Worm (Caenorhabditis elegans) whole organism, L2 larva: Measurements from ENCODE around the gene ugt-13.

ENCODE experiments used
- F13H6.1 ChIP-seq: sonication (generic microtip); optimal IDR thresholded peaks from 2 replicates; lab custom pipeline; 2016; ENCODE audit warnings: missing genetic modification characterization, missing compliant biosample characterization
- R02D3.7 ChIP-seq: fragments of 150-350 bp; optimal IDR thresholded peaks from 2 replicates; lab custom pipeline; 2014; ENCODE audit warnings: missing biosample characterization, missing genetic modification characterization
- Y55F3AM.14 ChIP-seq: fragments of 200-800 bp; sonication (Bioruptor generic); optimal IDR thresholded peaks from 2 replicates; lab custom pipeline; 2018; ENCODE audit warnings: mild to moderate bottlenecking, missing genetic modification characterization, missing compliant biosample characterization
- ZK546.5 ChIP-seq: sonication (generic microtip); optimal IDR thresholded peaks from 2 replicates; lab custom pipeline; 2017; ENCODE audit warnings: missing biosample characterization, missing genetic modification characterization
- alr-1 ChIP-seq: fragments of 150-350 bp; optimal IDR thresholded peaks from 2 replicates; lab custom pipeline; 2014; ENCODE audit warnings: missing biosample characterization, missing genetic modification characterization
- aly-2 ChIP-seq: fragments of 150-350 bp; optimal IDR thresholded peaks from 2 replicates; lab custom pipeline; 2014; ENCODE audit warnings: missing biosample characterization, missing genetic modification characterization
- ama-1 ChIP-seq: fragments of 150-350 bp; optimal IDR thresholded peaks from 2 replicates; lab custom pipeline; 2018; ENCODE audit warnings: inconsistent platforms
- blmp-1 ChIP-seq: sonication (generic microtip); optimal IDR thresholded peaks from 2 replicates; lab custom pipeline; 2017; ENCODE audit warnings: missing genetic modification characterization, mild to moderate bottlenecking, missing compliant biosample characterization, antibody characterized with exemption, moderate library complexity; ENCODE audit not compliant: insufficient read depth
- ceh-16 ChIP-seq: fragments of 150-350 bp; optimal IDR thresholded peaks from 2 replicates; lab custom pipeline; 2014; ENCODE audit warnings: missing biosample characterization, missing genetic modification characterization
- ceh-82 ChIP-seq: fragments of 150-350 bp; optimal IDR thresholded peaks from 2 replicates; lab custom pipeline; 2014; ENCODE audit warnings: missing biosample characterization, missing genetic modification characterization
- crh-2 ChIP-seq: sonication (generic microtip); optimal IDR thresholded peaks from 2 replicates; lab custom pipeline; 2017; ENCODE audit warnings: missing biosample characterization, missing genetic modification characterization
- egl-27 ChIP-seq: sonication (generic microtip); optimal IDR thresholded peaks from 3 replicates; lab custom pipeline; 2017; ENCODE audit warnings: missing biosample characterization, missing genetic modification reagents, missing genetic modification characterization
- elt-1 ChIP-seq: fragments of 150-350 bp; optimal IDR thresholded peaks from 2 replicates; lab custom pipeline; 2014; ENCODE audit warnings: missing biosample characterization, missing genetic modification characterization
- fos-1 ChIP-seq: fragments of 150-350 bp; optimal IDR thresholded peaks from 2 replicates; lab custom pipeline; 2014; ENCODE audit warnings: missing biosample characterization, missing genetic modification characterization
- gmeb-1 ChIP-seq: fragments of 150-350 bp; optimal IDR thresholded peaks from 2 replicates; lab custom pipeline; 2014; ENCODE audit warnings: missing biosample characterization, missing genetic modification characterization
- lin-11 ChIP-seq: fragments of 150-350 bp; sonication (generic microtip); optimal IDR thresholded peaks from 2 replicates; lab custom pipeline; 2014; ENCODE audit warnings: missing biosample characterization, missing genetic modification characterization, inconsistent platforms, mixed read lengths
- lin-13 ChIP-seq: fragments of 150-350 bp; optimal IDR thresholded peaks from 2 replicates; lab custom pipeline; 2014; ENCODE audit warnings: missing biosample characterization, missing genetic modification reagents, missing genetic modification characterization
- lsy-2 ChIP-seq, 2 experiments: fragments of 150-350 bp in 1 of 2; sonication (generic microtip) in 1 of 2; optimal IDR thresholded peaks; 2 replicates each; lab custom pipeline; 2014 to 2017; ENCODE audit warnings: missing biosample characterization in 2 of 2, missing genetic modification characterization in 2 of 2
- mab-5 ChIP-seq: fragments of 150-350 bp; optimal IDR thresholded peaks from 2 replicates; lab custom pipeline; 2014; ENCODE audit warnings: missing biosample characterization, missing genetic modification characterization
- mbf-1 ChIP-seq: sonication (generic microtip); optimal IDR thresholded peaks from 2 replicates; lab custom pipeline; 2017; ENCODE audit warnings: missing biosample characterization, missing genetic modification characterization
- mdl-1 ChIP-seq, 2 experiments: fragments of 150-350 bp in 1 of 2; sonication (generic microtip) in 1 of 2; optimal IDR thresholded peaks; 2 replicates each; lab custom pipeline; 2017; ENCODE audit warnings: missing biosample characterization in 2 of 2, missing genetic modification characterization in 2 of 2
- nhr-11 ChIP-seq: fragments of 150-350 bp; optimal IDR thresholded peaks from 2 replicates; lab custom pipeline; 2014; ENCODE audit warnings: missing biosample characterization, missing genetic modification characterization
- nhr-12 ChIP-seq: fragments of 150-350 bp; optimal IDR thresholded peaks from 2 replicates; lab custom pipeline; 2014; ENCODE audit warnings: missing biosample characterization, missing genetic modification characterization
- nhr-129 ChIP-seq: fragments of 150-350 bp; optimal IDR thresholded peaks from 2 replicates; lab custom pipeline; 2014; ENCODE audit warnings: missing biosample characterization, missing genetic modification characterization
- nhr-21 ChIP-seq: fragments of 150-350 bp; optimal IDR thresholded peaks from 2 replicates; lab custom pipeline; 2014; ENCODE audit warnings: missing biosample characterization, missing genetic modification characterization
- nhr-23 ChIP-seq: fragments of 150-350 bp; optimal IDR thresholded peaks from 2 replicates; lab custom pipeline; 2014; ENCODE audit warnings: missing biosample characterization, missing genetic modification reagents, missing genetic modification characterization
- nhr-237 ChIP-seq: fragments of 150-350 bp; optimal IDR thresholded peaks from 2 replicates; lab custom pipeline; 2014; ENCODE audit warnings: missing biosample characterization, missing genetic modification characterization
- nhr-25 ChIP-seq: fragments of 150-350 bp; sonication (generic microtip); optimal IDR thresholded peaks from 3 replicates; lab custom pipeline; 2014; ENCODE audit warnings: missing biosample characterization, missing genetic modification characterization
- nhr-6 ChIP-seq: fragments of 150-350 bp; optimal IDR thresholded peaks from 2 replicates; lab custom pipeline; 2014; ENCODE audit warnings: missing biosample characterization, missing genetic modification characterization
- nhr-77 ChIP-seq: fragments of 150-350 bp; optimal IDR thresholded peaks from 2 replicates; lab custom pipeline; 2014; ENCODE audit warnings: missing biosample characterization, missing genetic modification characterization
- peb-1 ChIP-seq: fragments of 150-350 bp; optimal IDR thresholded peaks from 2 replicates; lab custom pipeline; 2014; ENCODE audit warnings: missing biosample characterization, missing genetic modification characterization
- sma-3 ChIP-seq: sonication (generic microtip); optimal IDR thresholded peaks from 2 replicates; lab custom pipeline; 2016; ENCODE audit warnings: missing genetic modification reagents, missing genetic modification characterization, missing compliant biosample characterization
- sma-9 ChIP-seq, 2 experiments: fragments of 150-350 bp in 1 of 2; sonication (generic microtip) in 1 of 2; optimal IDR thresholded peaks; 2 replicates each; lab custom pipeline; 2014 to 2016; ENCODE audit warnings: missing genetic modification characterization in 2 of 2, mild to moderate bottlenecking in 1 of 2, missing biosample characterization in 1 of 2, missing compliant biosample characterization in 1 of 2, missing genetic modification reagents in 1 of 2, moderate library complexity in 1 of 2
- snpc-4 ChIP-seq: fragments of 150-350 bp; optimal IDR thresholded peaks from 2 replicates; lab custom pipeline; 2014; ENCODE audit warnings: missing biosample characterization, missing genetic modification characterization
- unc-39 ChIP-seq: fragments of 150-350 bp; optimal IDR thresholded peaks from 2 replicates; lab custom pipeline; 2014; ENCODE audit warnings: missing biosample characterization, missing genetic modification characterization
- unc-55 ChIP-seq: fragments of 150-350 bp; sonication (generic microtip); optimal IDR thresholded peaks from 3 replicates; lab custom pipeline; 2014; ENCODE audit warnings: missing biosample characterization, missing genetic modification reagents, missing genetic modification characterization
- unc-62 ChIP-seq: fragments of 150-350 bp; optimal IDR thresholded peaks from 2 replicates; lab custom pipeline; 2014; ENCODE audit warnings: missing biosample characterization, missing genetic modification reagents, missing genetic modification characterization
- zag-1 ChIP-seq: fragments of 150-350 bp; optimal IDR thresholded peaks from 2 replicates; lab custom pipeline; 2014; ENCODE audit warnings: missing biosample characterization, missing genetic modification characterization
- ztf-1 ChIP-seq: fragments of 200-800 bp; sonication (Bioruptor generic); conservative IDR thresholded peaks from 2 replicates; pipeline ENCODE4 v1.3.6; 2022; ENCODE audit warnings: missing genetic modification characterization, missing compliant biosample characterization
- ztf-11 ChIP-seq: sonication (generic microtip); optimal IDR thresholded peaks from 2 replicates; lab custom pipeline; 2017; ENCODE audit warnings: missing biosample characterization, missing genetic modification characterization
- ztf-4 ChIP-seq: fragments of 150-350 bp; optimal IDR thresholded peaks from 2 replicates; lab custom pipeline; 2014; ENCODE audit warnings: missing biosample characterization, missing genetic modification characterization

ugt-13 gene

DNA sequence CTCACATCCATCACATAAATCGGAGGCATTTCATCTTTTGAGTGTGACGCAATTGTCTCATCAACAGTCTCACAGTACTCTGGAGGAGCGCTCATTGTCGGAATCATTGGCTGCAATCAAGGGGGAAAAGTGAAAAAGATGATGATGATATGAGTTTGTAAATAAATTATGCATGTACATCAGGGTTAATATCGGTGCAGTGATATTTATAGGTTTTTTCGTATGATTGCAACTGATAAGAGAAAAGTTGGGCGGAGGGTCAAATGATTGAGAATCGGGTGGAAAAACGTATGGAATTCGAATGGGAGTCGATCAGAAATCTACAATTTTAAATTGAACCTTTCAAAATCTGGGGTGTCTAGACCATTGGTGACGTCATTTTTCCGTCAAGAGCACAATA lies 6.2 kb downstream of the ugt-13 start, which contains the start of gene H23N18.6:
Gene H23N18.6 (minus strand): TSS at position 201 of the 400 bp plus-strand sequence.
- TF ChIP-seq lin-13 (GFP tag; lab: Kevin White, UChicago) = no peak
- TF ChIP-seq gmeb-1 = peak; percentile 24
- no peak for TF ChIP-seq lin-11 (tag; lab: Kevin White, UChicago)
- no peak for TF ChIP-seq ZK546.5 (tag; lab: Kevin White, UChicago)
- no peak for TF ChIP-seq alr-1 (tag; lab: Kevin White, UChicago)
- no peak for TF ChIP-seq zag-1 (tag; lab: Kevin White, UChicago)
- TF ChIP-seq ceh-82 (tag; lab: Kevin White, UChicago) = no peak
- no peak for TF ChIP-seq egl-27 (tag; lab: Kevin White, UChicago)
- no peak for TF ChIP-seq nhr-237 (tag; lab: Kevin White, UChicago)
- TF ChIP-seq ztf-11 (tag; lab: Kevin White, UChicago) = no peak
- no peak for TF ChIP-seq nhr-12 (tag; lab: Kevin White, UChicago)
- TF ChIP-seq snpc-4 (tag; lab: Kevin White, UChicago) = no peak
- no peak for TF ChIP-seq R02D3.7 (tag; lab: Kevin White, UChicago)
- TF ChIP-seq fos-1 (tag; lab: Kevin White, UChicago) = peak; percentile 80
- TF ChIP-seq sma-9 (GFP tag; optimal IDR thresholded peaks at IDR 0.05; lab: Kevin White, UChicago) = peak; percentile 32
- no peak for TF ChIP-seq sma-9 (tag; optimal IDR thresholded peaks at IDR 0.05; lab: Kevin White, UChicago)
- no peak for TF ChIP-seq nhr-25 (tag; lab: Kevin White, UChicago)
- TF ChIP-seq nhr-129 (tag; lab: Kevin White, UChicago) = no peak
- TF ChIP-seq mbf-1 (tag; lab: Kevin White, UChicago) = no peak
- TF ChIP-seq ztf-1 (GFP tag; lab: Robert Waterston, UW) = no peak
- TF ChIP-seq crh-2 = no peak
- TF ChIP-seq F13H6.1 (tag; lab: Kevin White, UChicago) = no peak
- TF ChIP-seq nhr-11 = no peak
- TF ChIP-seq unc-55 (GFP tag; lab: Kevin White, UChicago) = no peak
- no peak for TF ChIP-seq unc-62
- TF ChIP-seq lsy-2 (tag; optimal IDR thresholded peaks at IDR 0.05; lab: Kevin White, UChicago) = no peak

DNA sequence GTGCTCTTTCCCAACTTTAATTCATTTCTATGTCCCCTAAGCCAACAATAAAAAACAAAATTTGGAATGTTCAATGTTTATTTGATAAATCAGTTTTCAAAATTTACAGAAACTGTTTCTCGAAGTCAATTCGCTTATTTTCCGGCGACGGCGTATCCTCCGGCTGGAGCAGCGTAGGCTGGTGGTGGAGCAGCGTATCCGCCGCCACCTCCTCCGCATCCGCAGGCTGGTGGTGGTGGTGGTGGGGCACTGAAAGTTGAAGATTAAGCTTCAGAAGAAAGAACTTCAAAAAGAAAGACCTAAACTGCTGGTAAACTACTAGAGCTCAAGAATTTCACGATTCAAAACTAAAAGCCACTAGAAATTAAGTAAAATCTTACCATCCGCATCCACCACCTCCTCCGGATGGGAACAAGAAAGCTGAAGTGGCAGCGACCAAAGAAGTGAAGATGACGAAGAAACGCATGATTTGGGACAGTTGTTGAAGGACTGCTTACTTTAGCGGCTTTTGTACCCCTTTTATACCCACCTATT lies 9.5 kb downstream of the ugt-13 start, which contains the start of gene C02E7.7:
Gene C02E7.7 (minus strand): TSS at position 484 of the 534 bp plus-strand sequence.
- TF ChIP-seq aly-2 (tag; lab: Kevin White, UChicago) (no peak), mdl-1 (tag; optimal IDR thresholded peaks at IDR 0.05; lab: Kevin White, UChicago) (no peak), egl-27 (tag; lab: Kevin White, UChicago) (no peak), mbf-1 (tag; lab: Kevin White, UChicago) (no peak), lsy-2 (tag; optimal IDR thresholded peaks at IDR 0.05; lab: Kevin White, UChicago) (no peak), ztf-11 (tag; lab: Kevin White, UChicago) (no peak), mab-5 (no peak), nhr-12 (tag; lab: Kevin White, UChicago) (no peak), nhr-237 (tag; lab: Kevin White, UChicago) (no peak), unc-62 (no peak), sma-3 (no peak), nhr-21 (tag; lab: Kevin White, UChicago) (no peak), snpc-4 (tag; lab: Kevin White, UChicago) (no peak), ZK546.5 (tag; lab: Kevin White, UChicago) (no peak), unc-55 (GFP tag; lab: Kevin White, UChicago) (no peak), nhr-23 (tag; lab: Kevin White, UChicago) (no peak)

DNA sequence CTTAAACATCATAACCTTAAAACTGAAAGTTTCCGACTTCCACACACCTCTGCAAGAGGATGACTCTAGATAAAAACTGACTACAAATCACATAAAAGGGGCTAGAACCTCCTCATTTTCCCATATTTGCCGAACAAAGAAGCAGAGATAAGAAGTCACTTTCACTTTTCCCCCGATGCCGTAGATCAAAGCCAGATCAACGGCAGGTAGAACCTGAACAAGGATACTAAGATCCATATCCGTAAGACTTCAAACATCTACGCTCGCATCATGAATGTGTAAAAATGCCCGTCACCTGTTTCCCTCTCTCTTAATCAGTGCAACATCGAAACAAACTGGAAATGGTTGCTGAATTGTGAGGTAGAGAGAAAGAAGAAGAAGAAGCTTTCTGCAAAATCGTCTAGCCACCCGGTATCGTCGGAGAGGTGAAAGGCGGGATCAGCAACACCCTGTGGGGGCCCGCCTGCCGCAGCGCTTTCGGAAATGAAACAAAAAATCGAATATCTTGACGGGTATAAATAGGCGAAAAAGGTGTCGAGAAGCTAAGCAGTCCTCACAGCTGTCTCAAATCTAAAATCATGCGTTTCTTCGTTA lies 10.1 kb downstream of the ugt-13 start, which contains the start of gene C02E7.6:
Gene C02E7.6 (plus strand): TSS at position 544 of the 594 bp plus-strand sequence.
- TF ChIP-seq elt-1 (tag; lab: Kevin White, UChicago) (peak; percentile 18), nhr-25 (tag; lab: Kevin White, UChicago) (peak; percentile 90), nhr-11 (peak; percentile 12), nhr-77 (no peak), lin-13 (GFP tag; lab: Kevin White, UChicago) (no peak), snpc-4 (tag; lab: Kevin White, UChicago) (no peak), fos-1 (tag; lab: Kevin White, UChicago) (no peak), sma-3 (no peak), ama-1 (lab: Kevin White, UChicago) (no peak), ztf-4 (tag; lab: Kevin White, UChicago) (no peak), sma-9 (GFP tag; optimal IDR thresholded peaks at IDR 0.05; lab: Kevin White, UChicago) (peak; percentile 23), sma-9 (tag; optimal IDR thresholded peaks at IDR 0.05; lab: Kevin White, UChicago) (no peak), alr-1 (tag; lab: Kevin White, UChicago) (no peak), unc-39 (tag; lab: Kevin White, UChicago) (no peak), zag-1 (tag; lab: Kevin White, UChicago) (no peak), lin-11 (tag; lab: Kevin White, UChicago) (no peak), R02D3.7 (tag; lab: Kevin White, UChicago) (no peak), nhr-237 (tag; lab: Kevin White, UChicago) (no peak), nhr-23 (tag; lab: Kevin White, UChicago) (no peak), nhr-129 (tag; lab: Kevin White, UChicago) (no peak), egl-27 (tag; lab: Kevin White, UChicago) (no peak), ZK546.5 (tag; lab: Kevin White, UChicago) (no peak), unc-62 (no peak), ceh-16 (no peak), crh-2 (no peak), peb-1 (no peak), nhr-21 (tag; lab: Kevin White, UChicago) (peak; percentile 32), mbf-1 (tag; lab: Kevin White, UChicago) (no peak), Y55F3AM.14 (no peak), nhr-12 (tag; lab: Kevin White, UChicago) (no peak), ztf-11 (tag; lab: Kevin White, UChicago) (no peak), ceh-82 (tag; lab: Kevin White, UChicago) (no peak), ztf-1 (GFP tag; lab: Robert Waterston, UW) (no peak), nhr-6 (tag; lab: Kevin White, UChicago) (no peak), blmp-1 (peak; percentile 94), mab-5 (no peak), aly-2 (tag; lab: Kevin White, UChicago) (no peak)
